Fruit fly (Drosophila melanogaster) whole organism, embryonic: ENCODE results near the gene Best3.
A peak's percentile ranks its signal among the peaks of the same experiment; 100 is the strongest.

Experiments used
- Abd-B ChIP-seq: fragments of 200-800 bp; sonication (Bioruptor generic); optimal IDR thresholded peaks from 2 replicates; lab custom pipeline; 2018; ENCODE audit warnings: missing biosample characterization, mild to moderate bottlenecking, missing genetic modification characterization, moderate library complexity
- Aef1 ChIP-seq: fragments of 200-800 bp; sonication (Bioruptor generic); IDR thresholded peaks from 3 replicates; pipeline ENCODE4 v1.3.6; 2022; ENCODE audit warnings: missing biosample characterization, missing genetic modification characterization
- Atf-2 ChIP-seq: fragments of 200-800 bp; sonication (Bioruptor generic); optimal IDR thresholded peaks from 2 replicates; lab custom pipeline; 2016; ENCODE audit warnings: missing biosample characterization, missing genetic modification characterization
- B-H2 ChIP-seq: fragments of 200-800 bp; sonication (Bioruptor generic); optimal IDR thresholded peaks from 2 replicates; lab custom pipeline; 2018; ENCODE audit warnings: missing biosample characterization, mild to moderate bottlenecking, missing genetic modification characterization
- Blimp-1 ChIP-seq: fragments of 200-800 bp; sonication (Bioruptor generic); optimal IDR thresholded peaks from 3 replicates; lab custom pipeline; 2018; ENCODE audit warnings: missing biosample characterization, missing genetic modification characterization, mild to moderate bottlenecking, moderate library complexity, missing genetic modification reagents
- CG13287 ChIP-seq: fragments of 200-800 bp; sonication (Bioruptor generic); IDR thresholded peaks from 2 replicates; pipeline ENCODE4 v1.3.6; 2022; ENCODE audit warnings: missing biosample characterization, missing genetic modification characterization; ENCODE audit not compliant: partially characterized antibody
- CG13424 ChIP-seq: fragments of 200-800 bp; sonication (Bioruptor generic); optimal IDR thresholded peaks from 2 replicates; lab custom pipeline; 2019; ENCODE audit warnings: missing biosample characterization, mild to moderate bottlenecking, missing genetic modification characterization, moderate library complexity
- CG15073 ChIP-seq: fragments of 200-800 bp; sonication (Bioruptor generic); optimal IDR thresholded peaks from 2 replicates; lab custom pipeline; 2016; ENCODE audit warnings: missing biosample characterization, missing genetic modification characterization
- CG16779 ChIP-seq: fragments of 200-800 bp; sonication (Bioruptor generic); IDR thresholded peaks from 2 replicates; pipeline ENCODE4 v1.3.6; 2022; ENCODE audit warnings: missing biosample characterization, missing genetic modification characterization
- CG16813 ChIP-seq: fragments of 200-800 bp; sonication (Bioruptor generic); IDR thresholded peaks from 3 replicates; pipeline ENCODE4 v1.3.6; 2022; ENCODE audit warnings: missing biosample characterization, missing genetic modification characterization; ENCODE audit not compliant: partially characterized antibody
- CG17802 ChIP-seq: fragments of 200-800 bp; sonication (Bioruptor generic); optimal IDR thresholded peaks from 2 replicates; lab custom pipeline; 2018; ENCODE audit warnings: missing biosample characterization, mild to moderate bottlenecking, missing genetic modification characterization, moderate library complexity
- CG2120 ChIP-seq: fragments of 200-800 bp; sonication (Bioruptor generic); optimal IDR thresholded peaks from 3 replicates; lab custom pipeline; 2016; ENCODE audit warnings: missing biosample characterization, missing genetic modification characterization
- CG2199 ChIP-seq: fragments of 200-800 bp; sonication (Bioruptor generic); IDR thresholded peaks from 3 replicates; pipeline ENCODE4 v1.3.6; 2022; ENCODE audit warnings: missing biosample characterization, missing genetic modification characterization
- CG34224 ChIP-seq: fragments of 200-800 bp; sonication (Bioruptor generic); IDR thresholded peaks from 3 replicates; pipeline ENCODE4 v1.3.6; 2022; ENCODE audit warnings: missing biosample characterization, missing genetic modification characterization; ENCODE audit not compliant: partially characterized antibody
- CG3995 ChIP-seq: fragments of 200-800 bp; sonication (Bioruptor generic); optimal IDR thresholded peaks from 3 replicates; lab custom pipeline; 2016; ENCODE audit warnings: missing biosample characterization, missing genetic modification characterization
- CG43689 ChIP-seq: fragments of 200-800 bp; sonication (Bioruptor generic); IDR thresholded peaks from 2 replicates; pipeline ENCODE4 v1.3.6; 2022; ENCODE audit warnings: missing biosample characterization, missing genetic modification characterization
- CG6254 ChIP-seq: fragments of 200-800 bp; sonication (Bioruptor generic); optimal IDR thresholded peaks from 3 replicates; lab custom pipeline; 2017; ENCODE audit warnings: mild to moderate bottlenecking, missing biosample characterization, missing genetic modification reagents, missing genetic modification characterization
- CG6689 ChIP-seq: fragments of 200-800 bp; sonication (Bioruptor generic); IDR thresholded peaks from 2 replicates; pipeline ENCODE4 v1.3.6; 2022; ENCODE audit warnings: missing biosample characterization, missing genetic modification characterization
- CG7357 ChIP-seq: fragments of 200-800 bp; sonication (Bioruptor generic); IDR thresholded peaks from 3 replicates; pipeline ENCODE4 v1.3.6; 2022; ENCODE audit warnings: missing biosample characterization, missing genetic modification characterization
- CG8924 ChIP-seq: fragments of 200-800 bp; optimal IDR thresholded peaks from 3 replicates; lab custom pipeline; 2019; ENCODE audit warnings: missing biosample characterization, mild to moderate bottlenecking, missing genetic modification characterization, moderate library complexity
- CTCF ChIP-seq: fragments of 200-800 bp; sonication (Bioruptor generic); optimal IDR thresholded peaks from 2 replicates; lab custom pipeline; 2017; ENCODE audit warnings: missing biosample characterization, mild to moderate bottlenecking, missing genetic modification characterization, moderate library complexity
- Gsc ChIP-seq: fragments of 200-800 bp; sonication (Bioruptor generic); IDR thresholded peaks from 2 replicates; pipeline ENCODE4 v1.3.6; 2022; ENCODE audit warnings: missing biosample characterization, missing genetic modification characterization
- HLH4C ChIP-seq: fragments of 200-800 bp; sonication (Bioruptor generic); IDR thresholded peaks from 3 replicates; pipeline ENCODE4 v1.3.6; 2022; ENCODE audit warnings: missing biosample characterization, missing genetic modification characterization; ENCODE audit not compliant: partially characterized antibody
- Hr3 ChIP-seq: fragments of 200-800 bp; sonication (Bioruptor generic); optimal IDR thresholded peaks from 3 replicates; lab custom pipeline; 2016; ENCODE audit warnings: missing biosample characterization, missing genetic modification characterization
- Kr ChIP-seq: fragments of 200-800 bp; sonication (Bioruptor generic); optimal IDR thresholded peaks from 2 replicates; lab custom pipeline; 2017; ENCODE audit warnings: missing biosample characterization, mild to moderate bottlenecking, missing genetic modification characterization
- Lpt ChIP-seq: fragments of >200 bp; optimal IDR thresholded peaks from 2 replicates; lab custom pipeline; 2018; ENCODE audit warnings: missing biosample characterization, missing genetic modification characterization
- MESR4 ChIP-seq: fragments of 200-800 bp; sonication (Bioruptor generic); optimal IDR thresholded peaks from 2 replicates; lab custom pipeline; 2018; ENCODE audit warnings: missing biosample characterization, mild to moderate bottlenecking, missing genetic modification characterization, moderate library complexity
- Opbp ChIP-seq: fragments of 200-800 bp; sonication (Bioruptor generic); IDR thresholded peaks from 3 replicates; pipeline ENCODE4 v1.3.6; 2022; ENCODE audit warnings: missing biosample characterization, missing genetic modification characterization; ENCODE audit not compliant: partially characterized antibody
- Sry-β ChIP-seq: fragments of 200-800 bp; sonication (Bioruptor generic); optimal IDR thresholded peaks from 2 replicates; lab custom pipeline; 2018; ENCODE audit warnings: missing biosample characterization, mild to moderate bottlenecking, missing genetic modification characterization, moderate library complexity
- TFAM ChIP-seq: fragments of 200-800 bp; sonication (Bioruptor generic); optimal IDR thresholded peaks from 2 replicates; lab custom pipeline; 2017; ENCODE audit warnings: missing biosample characterization, missing genetic modification characterization, inconsistent platforms
- abd-A ChIP-seq: fragments of 200-800 bp; sonication (Bioruptor generic); optimal IDR thresholded peaks from 3 replicates; lab custom pipeline; 2019; ENCODE audit warnings: missing biosample characterization, mild to moderate bottlenecking, missing genetic modification characterization, moderate library complexity
- btn ChIP-seq: fragments of 200-800 bp; sonication (Bioruptor generic); optimal IDR thresholded peaks from 2 replicates; lab custom pipeline; 2016; ENCODE audit warnings: missing biosample characterization, missing genetic modification characterization
- chif ChIP-seq, 2 experiments: fragments of 200-800 bp; sonication (Bioruptor generic); optimal IDR thresholded peaks; 3 replicates each; lab custom pipeline; 2016; ENCODE audit warnings: missing biosample characterization in 2 of 2, missing genetic modification characterization in 2 of 2
- dmrt99B ChIP-seq: fragments of 200-800 bp; sonication (Bioruptor generic); optimal IDR thresholded peaks from 2 replicates; lab custom pipeline; 2018; ENCODE audit warnings: missing biosample characterization, mild to moderate bottlenecking, missing genetic modification characterization, moderate library complexity
- grau ChIP-seq: fragments of 200-800 bp; optimal IDR thresholded peaks from 3 replicates; lab custom pipeline; 2019; ENCODE audit warnings: missing biosample characterization, mild to moderate bottlenecking, missing genetic modification characterization, moderate library complexity
- gro ChIP-seq: fragments of 200-800 bp; sonication (Bioruptor generic); optimal IDR thresholded peaks from 2 replicates; lab custom pipeline; 2016; ENCODE audit warnings: missing biosample characterization, missing genetic modification characterization
- h ChIP-seq: fragments of >200 bp; optimal IDR thresholded peaks from 2 replicates; lab custom pipeline; 2017
- ind ChIP-seq: fragments of 200-800 bp; sonication (Bioruptor generic); optimal IDR thresholded peaks from 3 replicates; lab custom pipeline; 2016; ENCODE audit warnings: missing biosample characterization, missing genetic modification characterization
- insv ChIP-seq, 2 experiments: fragments of 200-800 bp; sonication (Bioruptor generic); optimal IDR thresholded peaks; 3 replicates each; lab custom pipeline; 2016 to 2018; ENCODE audit warnings: missing biosample characterization in 2 of 2, missing genetic modification characterization in 2 of 2
- lmd ChIP-seq: fragments of 200-800 bp; sonication (Bioruptor generic); IDR thresholded peaks from 2 replicates; pipeline ENCODE4 v1.3.6; 2022; ENCODE audit warnings: missing biosample characterization, missing genetic modification characterization
- lov ChIP-seq, 2 experiments: fragments of 200-800 bp in 1 of 2; fragments of >200 bp in 1 of 2; sonication (Bioruptor generic) in 1 of 2; IDR thresholded peaks in 1 of 2; optimal IDR thresholded peaks in 1 of 2; 2 replicates in 1 of 2; 3 replicates in 1 of 2; pipeline versions ENCODE4 v1.3.6 to Lab custom; 2017 to 2022; ENCODE audit warnings: missing biosample characterization in 1 of 2, missing genetic modification characterization in 1 of 2
- mirr ChIP-seq: fragments of 200-800 bp; sonication (Bioruptor generic); optimal IDR thresholded peaks from 3 replicates; lab custom pipeline; 2018; ENCODE audit warnings: missing biosample characterization, mild to moderate bottlenecking, missing genetic modification characterization
- odd ChIP-seq: fragments of 200-800 bp; sonication (Bioruptor generic); optimal IDR thresholded peaks from 2 replicates; lab custom pipeline; 2017; ENCODE audit warnings: missing biosample characterization, mild to moderate bottlenecking, missing genetic modification characterization
- pan ChIP-seq, 4 experiments: fragments of >200 bp in 3 of 4; fragments of 200-800 bp in 1 of 4; sonication (Bioruptor generic) in 1 of 4; optimal IDR thresholded peaks in 3 of 4; IDR thresholded peaks in 1 of 4; 2 replicates each; pipeline versions ENCODE4 v1.3.6 to Lab custom; 2017 to 2022; ENCODE audit warnings: missing biosample characterization in 2 of 4, missing genetic modification characterization in 2 of 4, mixed read lengths in 1 of 4
- pfk ChIP-seq: fragments of 200-800 bp; sonication (Bioruptor generic); optimal IDR thresholded peaks from 2 replicates; lab custom pipeline; 2018; ENCODE audit warnings: missing biosample characterization, mild to moderate bottlenecking, missing genetic modification characterization, moderate library complexity
- sens-2 ChIP-seq: fragments of 200-800 bp; sonication (Bioruptor generic); IDR thresholded peaks from 2 replicates; pipeline ENCODE4 v1.3.6; 2022; ENCODE audit warnings: missing biosample characterization, missing genetic modification characterization
- shn ChIP-seq: fragments of 200-800 bp; sonication (Bioruptor generic); optimal IDR thresholded peaks from 3 replicates; lab custom pipeline; 2016; ENCODE audit warnings: missing biosample characterization, missing genetic modification characterization
- slp2 ChIP-seq: fragments of 200-800 bp; sonication (Bioruptor generic); optimal IDR thresholded peaks from 2 replicates; lab custom pipeline; 2016; ENCODE audit warnings: missing biosample characterization, missing genetic modification characterization
- trh ChIP-seq: fragments of 200-800 bp; sonication (Bioruptor generic); optimal IDR thresholded peaks from 2 replicates; lab custom pipeline; 2016; ENCODE audit warnings: missing biosample characterization, missing genetic modification characterization
- tx ChIP-seq: fragments of 200-800 bp; sonication (Bioruptor generic); optimal IDR thresholded peaks from 2 replicates; lab custom pipeline; 2016; ENCODE audit warnings: missing biosample characterization, missing genetic modification characterization
- z ChIP-seq: fragments of 200-800 bp; sonication (Bioruptor generic); IDR thresholded peaks from 3 replicates; pipeline ENCODE4 v1.3.6; 2022; ENCODE audit warnings: missing biosample characterization, missing genetic modification characterization
- zfh2 ChIP-seq: fragments of 200-800 bp; sonication (Bioruptor generic); optimal IDR thresholded peaks from 2 replicates; lab custom pipeline; 2016; ENCODE audit warnings: missing biosample characterization, missing genetic modification characterization

Best3 gene

DNA sequence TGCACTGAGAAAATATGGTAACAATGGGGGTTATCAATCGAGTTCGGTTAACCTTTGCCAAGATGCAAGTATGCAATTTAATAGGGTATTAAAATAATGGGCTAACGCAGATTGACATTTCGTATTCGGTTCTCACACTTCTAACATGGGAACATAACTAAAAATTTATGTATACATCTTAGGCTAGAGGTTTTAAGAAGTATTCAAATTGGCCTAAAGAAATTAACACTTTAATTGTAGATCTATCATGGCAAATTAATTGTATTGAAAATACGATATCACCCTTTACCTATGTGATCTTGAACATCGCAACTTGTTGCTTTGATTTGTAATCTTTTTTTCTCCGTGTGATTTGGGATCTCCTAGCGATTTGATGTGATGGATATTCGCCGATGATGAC lies 50.0 kb downstream of the Best3 start (continued):
- TF ChIP-seq Blimp-1 (GFP tag; lab: Kevin White, UChicago) (no peak), Opbp (GFP tag; lab: Robert Waterston, UW) (no peak), zfh2 (GFP tag; lab: Kevin White, UChicago) (no peak), h (no peak), CG3995 (GFP tag; lab: Kevin White, UChicago) (no peak), Hr3 (no peak), CG17802 (tag; lab: Kevin White, UChicago) (no peak), z (GFP tag; lab: Robert Waterston, UW) (no peak), pfk (GFP tag; lab: Kevin White, UChicago) (no peak), sens-2 (GFP tag; lab: Robert Waterston, UW) (no peak), HLH4C (GFP tag; lab: Robert Waterston, UW) (no peak), tx (GFP tag; lab: Kevin White, UChicago) (no peak), chif (GFP tag; optimal IDR thresholded peaks at IDR 0.05; lab: Kevin White, UChicago) (no peak), CG34224 (GFP tag; lab: Robert Waterston, UW) (no peak), CG43689 (GFP tag; lab: Robert Waterston, UW) (no peak), TFAM (no peak), MESR4 (no peak), Abd-B (GFP tag; lab: Kevin White, UChicago) (peak; percentile 18), CG8924 (tag; lab: Kevin White, UChicago) (peak; percentile 14), lmd (GFP tag; lab: Robert Waterston, UW) (no peak), Atf-2 (GFP tag; lab: Kevin White, UChicago) (no peak), Kr (GFP tag; lab: Kevin White, UChicago) (no peak), CTCF (no peak), CG2199 (GFP tag; lab: Robert Waterston, UW) (no peak), trh (GFP tag; lab: Kevin White, UChicago) (no peak), grau (peak; percentile 2), Gsc (no peak), slp2 (GFP tag; lab: Kevin White, UChicago) (no peak), CG6689 (GFP tag; lab: Robert Waterston, UW) (no peak), Aef1 (GFP tag; lab: Robert Waterston, UW) (no peak), gro (no peak), CG13424 (tag; lab: Kevin White, UChicago) (peak; percentile 16), Sry-β (GFP tag; lab: Kevin White, UChicago) (no peak), abd-A (tag; lab: Kevin White, UChicago) (no peak), CG15073 (GFP tag; lab: Kevin White, UChicago) (no peak), B-H2 (GFP tag; lab: Kevin White, UChicago) (no peak), CG16813 (GFP tag; lab: Robert Waterston, UW) (no peak), CG6254 (no peak), lov (optimal IDR thresholded peaks at IDR 0.05; lab: Kevin White, UChicago) (no peak), lov (GFP tag; IDR thresholded peaks at IDR 0.05; lab: Robert Waterston, UW) (no peak), CG2120 (no peak), odd (no peak), shn (GFP tag; lab: Kevin White, UChicago) (no peak), mirr (GFP tag; lab: Kevin White, UChicago) (no peak), dmrt99B (tag; lab: Kevin White, UChicago) (peak; percentile 40), insv (GFP tag; optimal IDR thresholded peaks at IDR 0.05; lab: Kevin White, UChicago) (no peak), CG7357 (no peak), CG16779 (GFP tag; lab: Robert Waterston, UW) (no peak), CG13287 (no peak), pan (optimal IDR thresholded peaks at IDR 0.05; lab: Kevin White, UChicago) (no peak), pan (GFP tag; optimal IDR thresholded peaks at IDR 0.05 in 1 of 2, IDR thresholded peaks at IDR 0.05 in 1 of 2) (no peak), ind (GFP tag; lab: Kevin White, UChicago) (no peak), Lpt (GFP tag; lab: Kevin White, UChicago) (no peak), btn (GFP tag; lab: Kevin White, UChicago) (no peak)
